Fruit fly (Drosophila melanogaster) whole organism, prepupa: ENCODE measurements around the gene CG3191.

Experiments
- CG10669 ChIP-seq: fragments of 200-800 bp; sonication (Bioruptor generic); optimal IDR thresholded peaks from 3 replicates; lab custom pipeline; 2018; ENCODE audit warnings: missing biosample characterization, mild to moderate bottlenecking, missing genetic modification characterization, moderate library complexity
- CG11294 ChIP-seq: fragments of 200-800 bp; sonication (Bioruptor generic); IDR thresholded peaks from 2 replicates; pipeline ENCODE4 v1.3.6; 2022; ENCODE audit warnings: missing biosample characterization, missing genetic modification characterization
- CG11762 ChIP-seq: fragments of 200-800 bp; sonication (Bioruptor generic); optimal IDR thresholded peaks from 3 replicates; lab custom pipeline; 2016; ENCODE audit warnings: missing biosample characterization, missing genetic modification characterization; ENCODE audit not compliant: insufficient read depth
- CG11902 ChIP-seq: fragments of 200-800 bp; sonication (Bioruptor generic); optimal IDR thresholded peaks from 3 replicates; lab custom pipeline; 2016; ENCODE audit warnings: missing biosample characterization, missing genetic modification characterization
- CG15336 ChIP-seq: fragments of 200-800 bp; sonication (Bioruptor generic); IDR thresholded peaks from 2 replicates; pipeline ENCODE4 v1.3.6; 2022; ENCODE audit warnings: missing biosample characterization, missing genetic modification characterization
- CG1621 ChIP-seq: fragments of 200-800 bp; sonication (Bioruptor generic); optimal IDR thresholded peaks from 3 replicates; lab custom pipeline; 2018; ENCODE audit warnings: missing biosample characterization, mild to moderate bottlenecking, missing genetic modification characterization
- CG16779 ChIP-seq: fragments of 200-800 bp; sonication (Bioruptor generic); optimal IDR thresholded peaks from 3 replicates; lab custom pipeline; 2017; ENCODE audit warnings: missing biosample characterization, mild to moderate bottlenecking, missing genetic modification characterization
- CG3032 ChIP-seq: fragments of 200-800 bp; optimal IDR thresholded peaks from 2 replicates; lab custom pipeline; 2019; ENCODE audit warnings: missing biosample characterization, mild to moderate bottlenecking, missing genetic modification characterization, moderate library complexity
- CG34406 ChIP-seq: fragments of 200-800 bp; sonication (Bioruptor generic); optimal IDR thresholded peaks from 3 replicates; lab custom pipeline; 2016; ENCODE audit warnings: missing biosample characterization, missing genetic modification characterization
- CG4318 ChIP-seq: fragments of 200-800 bp; sonication (Bioruptor generic); optimal IDR thresholded peaks from 3 replicates; lab custom pipeline; 2017; ENCODE audit warnings: missing biosample characterization, mild to moderate bottlenecking, missing genetic modification characterization
- CG6163 ChIP-seq: fragments of 200-800 bp; sonication (Bioruptor generic); IDR thresholded peaks from 3 replicates; pipeline ENCODE4 v1.3.6; 2022; ENCODE audit warnings: missing biosample characterization, missing genetic modification characterization
- CG6792 ChIP-seq: fragments of 200-800 bp; sonication (Bioruptor generic); optimal IDR thresholded peaks from 3 replicates; lab custom pipeline; 2016; ENCODE audit warnings: missing biosample characterization, missing genetic modification characterization
- CG6808 ChIP-seq: fragments of 200-800 bp; sonication (Bioruptor generic); optimal IDR thresholded peaks from 3 replicates; lab custom pipeline; 2017; ENCODE audit warnings: missing biosample characterization, missing genetic modification characterization, mild to moderate bottlenecking, moderate library complexity, missing genetic modification reagents
- CG6854 ChIP-seq: fragments of 200-800 bp; sonication (Bioruptor generic); optimal IDR thresholded peaks from 2 replicates; lab custom pipeline; 2017; ENCODE audit warnings: missing biosample characterization, mild to moderate bottlenecking, missing genetic modification characterization
- CG8119 ChIP-seq: fragments of 200-800 bp; sonication (Bioruptor generic); IDR thresholded peaks from 3 replicates; pipeline ENCODE4 v1.3.6; 2022; ENCODE audit warnings: missing biosample characterization, missing genetic modification characterization
- CG8319 ChIP-seq: fragments of 200-800 bp; sonication (Bioruptor generic); optimal IDR thresholded peaks from 3 replicates; lab custom pipeline; 2016; ENCODE audit warnings: missing biosample characterization, missing genetic modification characterization
- CG8632 ChIP-seq: fragments of 200-800 bp; sonication (Bioruptor generic); optimal IDR thresholded peaks from 3 replicates; lab custom pipeline; 2016; ENCODE audit warnings: missing biosample characterization, missing genetic modification characterization
- CG9139 ChIP-seq: fragments of 200-800 bp; sonication (Bioruptor generic); optimal IDR thresholded peaks from 3 replicates; lab custom pipeline; 2017; ENCODE audit warnings: missing biosample characterization, mild to moderate bottlenecking, missing genetic modification characterization
- Eip75B ChIP-seq: fragments of 200-800 bp; sonication (Bioruptor generic); optimal IDR thresholded peaks from 3 replicates; lab custom pipeline; 2016; ENCODE audit warnings: missing biosample characterization, missing genetic modification characterization
- Eip93F ChIP-seq: fragments of 200-800 bp; sonication (Bioruptor generic); optimal IDR thresholded peaks from 2 replicates; lab custom pipeline; 2016; ENCODE audit warnings: missing biosample characterization, mild to moderate bottlenecking, missing genetic modification characterization
- Ets21C ChIP-seq: fragments of 200-800 bp; sonication (Bioruptor generic); optimal IDR thresholded peaks from 3 replicates; lab custom pipeline; 2016; ENCODE audit warnings: missing biosample characterization, missing genetic modification characterization
- Gug ChIP-seq: fragments of 200-800 bp; sonication (Bioruptor generic); IDR thresholded peaks from 2 replicates; pipeline ENCODE4 v1.3.6; 2022; ENCODE audit warnings: missing biosample characterization, missing genetic modification characterization
- Hr39 ChIP-seq: fragments of 200-800 bp; sonication (Bioruptor generic); optimal IDR thresholded peaks from 2 replicates; lab custom pipeline; 2016; ENCODE audit warnings: missing biosample characterization, missing genetic modification characterization
- Hr4 ChIP-seq: fragments of 200-800 bp; sonication (Bioruptor generic); optimal IDR thresholded peaks from 3 replicates; lab custom pipeline; 2016; ENCODE audit warnings: missing biosample characterization, missing genetic modification characterization
- Lpt ChIP-seq: fragments of 200-800 bp; sonication (Bioruptor generic); optimal IDR thresholded peaks from 3 replicates; lab custom pipeline; 2016; ENCODE audit warnings: missing biosample characterization, missing genetic modification characterization
- Met ChIP-seq: fragments of 200-800 bp; sonication (Bioruptor generic); optimal IDR thresholded peaks from 3 replicates; lab custom pipeline; 2016; ENCODE audit warnings: missing biosample characterization, missing genetic modification characterization
- OdsH ChIP-seq: fragments of 200-800 bp; sonication (Bioruptor generic); optimal IDR thresholded peaks from 3 replicates; lab custom pipeline; 2016; ENCODE audit warnings: missing biosample characterization, missing genetic modification characterization
- Smox ChIP-seq: fragments of 200-800 bp; sonication (Bioruptor generic); optimal IDR thresholded peaks from 3 replicates; lab custom pipeline; 2016; ENCODE audit warnings: missing biosample characterization, missing genetic modification characterization
- achi ChIP-seq: fragments of 200-800 bp; sonication (Bioruptor generic); optimal IDR thresholded peaks from 3 replicates; lab custom pipeline; 2016; ENCODE audit warnings: missing biosample characterization, missing genetic modification characterization
- acj6 ChIP-seq: fragments of 200-800 bp; sonication (Bioruptor generic); optimal IDR thresholded peaks from 3 replicates; lab custom pipeline; 2016; ENCODE audit warnings: missing biosample characterization, missing genetic modification characterization
- dac ChIP-seq: fragments of 200-800 bp; sonication (Bioruptor generic); optimal IDR thresholded peaks from 2 replicates; lab custom pipeline; 2017; ENCODE audit warnings: missing biosample characterization, mild to moderate bottlenecking, missing genetic modification characterization
- dsx ChIP-seq: fragments of 200-800 bp; optimal IDR thresholded peaks from 3 replicates; lab custom pipeline; 2019; ENCODE audit warnings: missing biosample characterization, mild to moderate bottlenecking, missing genetic modification characterization, moderate library complexity; ENCODE audit not compliant: poor library complexity, severe bottlenecking
- eg ChIP-seq: fragments of 200-800 bp; sonication (Bioruptor generic); IDR thresholded peaks from 3 replicates; pipeline ENCODE4 v1.3.6; 2022; ENCODE audit warnings: missing biosample characterization, missing genetic modification characterization
- esn ChIP-seq: fragments of 200-800 bp; sonication (Bioruptor generic); optimal IDR thresholded peaks from 2 replicates; lab custom pipeline; 2016; ENCODE audit warnings: missing biosample characterization, mild to moderate bottlenecking, missing genetic modification characterization, moderate library complexity
- fd59A ChIP-seq: fragments of 200-800 bp; sonication (Bioruptor generic); optimal IDR thresholded peaks from 2 replicates; lab custom pipeline; 2017; ENCODE audit warnings: missing biosample characterization, mild to moderate bottlenecking, missing genetic modification characterization, missing genetic modification reagents
- fd85E ChIP-seq: fragments of 200-800 bp; sonication (Bioruptor generic); optimal IDR thresholded peaks from 3 replicates; lab custom pipeline; 2016; ENCODE audit warnings: missing biosample characterization, missing genetic modification characterization
- fkh ChIP-seq: fragments of 200-800 bp; sonication (Bioruptor generic); optimal IDR thresholded peaks from 3 replicates; lab custom pipeline; 2017; ENCODE audit warnings: missing biosample characterization, mild to moderate bottlenecking, missing genetic modification characterization, moderate library complexity
- net ChIP-seq: fragments of 200-800 bp; sonication (Bioruptor generic); optimal IDR thresholded peaks from 3 replicates; lab custom pipeline; 2016; ENCODE audit warnings: missing biosample characterization, missing genetic modification characterization
- pdm3 ChIP-seq: fragments of 200-800 bp; sonication (Bioruptor generic); optimal IDR thresholded peaks from 3 replicates; lab custom pipeline; 2016; ENCODE audit warnings: missing biosample characterization, missing genetic modification characterization
- salr ChIP-seq, 2 experiments: fragments of 200-800 bp; sonication (Bioruptor generic); optimal IDR thresholded peaks; 3 replicates each; lab custom pipeline; 2016 to 2018; ENCODE audit warnings: missing biosample characterization in 2 of 2, missing genetic modification characterization in 2 of 2, mild to moderate bottlenecking in 1 of 2
- spab ChIP-seq: fragments of 200-800 bp; sonication (Bioruptor generic); optimal IDR thresholded peaks from 2 replicates; lab custom pipeline; 2017; ENCODE audit warnings: missing biosample characterization, mild to moderate bottlenecking, missing genetic modification characterization, missing genetic modification reagents
- ss ChIP-seq, 2 experiments: fragments of 200-800 bp; sonication (Bioruptor generic); optimal IDR thresholded peaks; 2 replicates in 1 of 2; 3 replicates in 1 of 2; lab custom pipeline; 2017 to 2018; ENCODE audit warnings: mild to moderate bottlenecking in 2 of 2, missing biosample characterization in 2 of 2, missing genetic modification characterization in 2 of 2, moderate library complexity in 1 of 2
- topi ChIP-seq: fragments of 200-800 bp; sonication (Bioruptor generic); optimal IDR thresholded peaks from 3 replicates; lab custom pipeline; 2016; ENCODE audit warnings: missing biosample characterization, missing genetic modification characterization
- vri ChIP-seq: fragments of 200-800 bp; sonication (Bioruptor generic); optimal IDR thresholded peaks from 3 replicates; lab custom pipeline; 2016; ENCODE audit warnings: missing biosample characterization, mild to moderate bottlenecking, missing genetic modification characterization

CG3191 gene

dm6 chrX:2298708-2299370, 47.0 kb upstream of the CG3191 start (continued):
- TF ChIP-seq CG15336 (GFP tag; lab: Robert Waterston, UW), result peak; percentile 90
- TF ChIP-seq CG9139 (GFP tag; lab: Kevin White, UChicago), result peak; percentile 83
- peak; percentile 91 for TF ChIP-seq CG8632
- peak; percentile 76 for TF ChIP-seq dac (GFP tag; lab: Kevin White, UChicago)
- TF ChIP-seq CG11294 (GFP tag; lab: Robert Waterston, UW), result peak; percentile 75
- peak; percentile 87 for TF ChIP-seq achi (GFP tag; lab: Kevin White, UChicago)
- peak; percentile 81 for TF ChIP-seq Eip93F (GFP tag; lab: Kevin White, UChicago)
- peak; percentile 88 for TF ChIP-seq Smox (GFP tag; lab: Kevin White, UChicago)
- peak; percentile 94 for TF ChIP-seq esn
- TF ChIP-seq CG4318 (GFP tag; lab: Kevin White, UChicago), result peak; percentile 63
- peak; percentile 86 for TF ChIP-seq CG8319
- TF ChIP-seq eg (GFP tag; lab: Robert Waterston, UW), result peak; percentile 94
- TF ChIP-seq CG10669, result peak; percentile 95
- TF ChIP-seq CG6808, result peak; percentile 85
- peak; percentile 93 for TF ChIP-seq CG3032 (tag; lab: Kevin White, UChicago)
- peak; percentile 87 for TF ChIP-seq fd85E
- TF ChIP-seq OdsH (GFP tag; lab: Kevin White, UChicago), result peak; percentile 89
- TF ChIP-seq Hr4, result peak; percentile 80
- peak; percentile 84 for TF ChIP-seq Ets21C (GFP tag; lab: Kevin White, UChicago)
- TF ChIP-seq CG34406 (GFP tag; lab: Kevin White, UChicago), result peak; percentile 89
- TF ChIP-seq acj6 (GFP tag; lab: Kevin White, UChicago), result peak; percentile 90
- peak; percentile 44 for TF ChIP-seq fkh (GFP tag; lab: Kevin White, UChicago)

- TF ChIP-seq Hr4 (peak; percentile 99), vri (GFP tag; lab: Kevin White, UChicago) (peak; percentile 85), Ets21C (GFP tag; lab: Kevin White, UChicago) (peak; percentile 88), CG9139 (GFP tag; lab: Kevin White, UChicago) (peak; percentile 76), Hr39 (GFP tag; lab: Kevin White, UChicago) (peak; percentile 95), salr (GFP tag; optimal IDR thresholded peaks at IDR 0.05; lab: Kevin White, UChicago) (peak; percentile 88 to 93), CG8119 (GFP tag; lab: Robert Waterston, UW) (peak; percentile 96), topi (GFP tag; lab: Kevin White, UChicago) (peak; percentile 93), CG6792 (GFP tag; lab: Kevin White, UChicago) (peak; percentile 95), CG8319 (peak; percentile 76), esn (peak; percentile 90), CG6163 (GFP tag; lab: Robert Waterston, UW) (peak; percentile 97), pdm3 (GFP tag; lab: Kevin White, UChicago) (peak; percentile 98), CG11762 (GFP tag; lab: Kevin White, UChicago) (peak; percentile 75), CG34406 (GFP tag; lab: Kevin White, UChicago) (peak; percentile 87), dsx (GFP tag; lab: Kevin White, UChicago) (peak; percentile 86), spab (GFP tag; lab: Kevin White, UChicago) (peak; percentile 85), CG15336 (GFP tag; lab: Robert Waterston, UW) (peak; percentile 97), fd59A (peak; percentile 88), Smox (GFP tag; lab: Kevin White, UChicago) (peak; percentile 88), Met (GFP tag; lab: Kevin White, UChicago) (peak; percentile 92), net (GFP tag; lab: Kevin White, UChicago) (peak; percentile 94), Lpt (GFP tag; lab: Kevin White, UChicago) (peak; percentile 95), CG4318 (GFP tag; lab: Kevin White, UChicago) (peak; percentile 96), CG10669 (peak; percentile 93), ss (GFP tag; optimal IDR thresholded peaks at IDR 0.05; lab: Kevin White, UChicago) (peak; percentile 70 to 92), CG1621 (tag; lab: Kevin White, UChicago) (peak; percentile 91), Eip75B (GFP tag; lab: Kevin White, UChicago) (peak; percentile 94), Eip93F (GFP tag; lab: Kevin White, UChicago) (peak; percentile 54), CG8632 (peak; percentile 88), achi (GFP tag; lab: Kevin White, UChicago) (peak; percentile 93), CG11902 (GFP tag; lab: Kevin White, UChicago) (peak; percentile 91), acj6 (GFP tag; lab: Kevin White, UChicago) (peak; percentile 95), Gug (GFP tag; lab: Robert Waterston, UW) (peak; percentile 93), CG16779 (tag; lab: Kevin White, UChicago) (peak; percentile 90), CG6854 (GFP tag; lab: Kevin White, UChicago) (peak; percentile 42)
Observed at dm6 chrX:2297428-2298200, 45.8 kb upstream of the CG3191 start.
